Fruit fly (Drosophila melanogaster) whole organism, prepupa: ENCODE results near the gene goe.

Experiments
- Blimp-1 ChIP-seq: fragments of 200-800 bp; sonication (Bioruptor generic); optimal IDR thresholded peaks from 3 replicates; lab custom pipeline; 2017; ENCODE audit warnings: missing biosample characterization, missing genetic modification characterization, mild to moderate bottlenecking, moderate library complexity, missing genetic modification reagents
- CG10631 ChIP-seq: fragments of 200-800 bp; sonication (Bioruptor generic); optimal IDR thresholded peaks from 2 replicates; lab custom pipeline; 2016; ENCODE audit warnings: missing biosample characterization, missing genetic modification characterization
- CG11294 ChIP-seq: fragments of 200-800 bp; sonication (Bioruptor generic); IDR thresholded peaks from 2 replicates; pipeline ENCODE4 v1.3.6; 2022; ENCODE audit warnings: missing biosample characterization, missing genetic modification characterization
- CG11762 ChIP-seq: fragments of 200-800 bp; sonication (Bioruptor generic); optimal IDR thresholded peaks from 3 replicates; lab custom pipeline; 2016; ENCODE audit warnings: missing biosample characterization, missing genetic modification characterization; ENCODE audit not compliant: insufficient read depth
- CG11902 ChIP-seq: fragments of 200-800 bp; sonication (Bioruptor generic); optimal IDR thresholded peaks from 3 replicates; lab custom pipeline; 2016; ENCODE audit warnings: missing biosample characterization, missing genetic modification characterization
- CG1621 ChIP-seq: fragments of 200-800 bp; sonication (Bioruptor generic); optimal IDR thresholded peaks from 3 replicates; lab custom pipeline; 2018; ENCODE audit warnings: missing biosample characterization, mild to moderate bottlenecking, missing genetic modification characterization
- CG16779 ChIP-seq: fragments of 200-800 bp; sonication (Bioruptor generic); optimal IDR thresholded peaks from 3 replicates; lab custom pipeline; 2017; ENCODE audit warnings: missing biosample characterization, mild to moderate bottlenecking, missing genetic modification characterization
- CG3032 ChIP-seq: fragments of 200-800 bp; optimal IDR thresholded peaks from 2 replicates; lab custom pipeline; 2019; ENCODE audit warnings: missing biosample characterization, mild to moderate bottlenecking, missing genetic modification characterization, moderate library complexity
- CG31627 ChIP-seq: fragments of 200-800 bp; sonication (Bioruptor generic); optimal IDR thresholded peaks from 3 replicates; lab custom pipeline; 2016; ENCODE audit warnings: missing biosample characterization, missing genetic modification characterization
- CG32006 ChIP-seq: fragments of 200-800 bp; sonication (Bioruptor generic); optimal IDR thresholded peaks from 3 replicates; lab custom pipeline; 2017; ENCODE audit warnings: missing biosample characterization, mild to moderate bottlenecking, missing genetic modification characterization
- CG34406 ChIP-seq: fragments of 200-800 bp; sonication (Bioruptor generic); optimal IDR thresholded peaks from 3 replicates; lab custom pipeline; 2016; ENCODE audit warnings: missing biosample characterization, missing genetic modification characterization
- CG3919 ChIP-seq: fragments of 200-800 bp; sonication (Bioruptor generic); optimal IDR thresholded peaks from 3 replicates; lab custom pipeline; 2016; ENCODE audit warnings: missing biosample characterization, missing genetic modification characterization
- CG4318 ChIP-seq: fragments of 200-800 bp; sonication (Bioruptor generic); optimal IDR thresholded peaks from 3 replicates; lab custom pipeline; 2017; ENCODE audit warnings: missing biosample characterization, mild to moderate bottlenecking, missing genetic modification characterization
- CG6163 ChIP-seq: fragments of 200-800 bp; sonication (Bioruptor generic); IDR thresholded peaks from 3 replicates; pipeline ENCODE4 v1.3.6; 2022; ENCODE audit warnings: missing biosample characterization, missing genetic modification characterization
- CG6792 ChIP-seq: fragments of 200-800 bp; sonication (Bioruptor generic); optimal IDR thresholded peaks from 3 replicates; lab custom pipeline; 2016; ENCODE audit warnings: missing biosample characterization, missing genetic modification characterization
- CG6854 ChIP-seq: fragments of 200-800 bp; sonication (Bioruptor generic); optimal IDR thresholded peaks from 2 replicates; lab custom pipeline; 2017; ENCODE audit warnings: missing biosample characterization, mild to moderate bottlenecking, missing genetic modification characterization
- CG8119 ChIP-seq: fragments of 200-800 bp; sonication (Bioruptor generic); IDR thresholded peaks from 3 replicates; pipeline ENCODE4 v1.3.6; 2022; ENCODE audit warnings: missing biosample characterization, missing genetic modification characterization
- CG8319 ChIP-seq: fragments of 200-800 bp; sonication (Bioruptor generic); optimal IDR thresholded peaks from 3 replicates; lab custom pipeline; 2016; ENCODE audit warnings: missing biosample characterization, missing genetic modification characterization
- CG8632 ChIP-seq: fragments of 200-800 bp; sonication (Bioruptor generic); optimal IDR thresholded peaks from 3 replicates; lab custom pipeline; 2016; ENCODE audit warnings: missing biosample characterization, missing genetic modification characterization
- CG9139 ChIP-seq: fragments of 200-800 bp; sonication (Bioruptor generic); optimal IDR thresholded peaks from 3 replicates; lab custom pipeline; 2017; ENCODE audit warnings: missing biosample characterization, mild to moderate bottlenecking, missing genetic modification characterization
- Eip75B ChIP-seq: fragments of 200-800 bp; sonication (Bioruptor generic); optimal IDR thresholded peaks from 3 replicates; lab custom pipeline; 2016; ENCODE audit warnings: missing biosample characterization, missing genetic modification characterization
- Ets21C ChIP-seq: fragments of 200-800 bp; sonication (Bioruptor generic); optimal IDR thresholded peaks from 3 replicates; lab custom pipeline; 2016; ENCODE audit warnings: missing biosample characterization, missing genetic modification characterization
- Gug ChIP-seq: fragments of 200-800 bp; sonication (Bioruptor generic); IDR thresholded peaks from 2 replicates; pipeline ENCODE4 v1.3.6; 2022; ENCODE audit warnings: missing biosample characterization, missing genetic modification characterization
- Hr38 ChIP-seq: sonication (Bioruptor generic); optimal IDR thresholded peaks from 2 replicates; lab custom pipeline; 2016; ENCODE audit warnings: missing biosample characterization, missing genetic modification characterization
- Hr39 ChIP-seq: fragments of 200-800 bp; sonication (Bioruptor generic); optimal IDR thresholded peaks from 2 replicates; lab custom pipeline; 2016; ENCODE audit warnings: missing biosample characterization, missing genetic modification characterization
- Lpt ChIP-seq: fragments of 200-800 bp; sonication (Bioruptor generic); optimal IDR thresholded peaks from 3 replicates; lab custom pipeline; 2016; ENCODE audit warnings: missing biosample characterization, missing genetic modification characterization
- Met ChIP-seq: fragments of 200-800 bp; sonication (Bioruptor generic); optimal IDR thresholded peaks from 3 replicates; lab custom pipeline; 2016; ENCODE audit warnings: missing biosample characterization, missing genetic modification characterization
- OdsH ChIP-seq: fragments of 200-800 bp; sonication (Bioruptor generic); optimal IDR thresholded peaks from 3 replicates; lab custom pipeline; 2016; ENCODE audit warnings: missing biosample characterization, missing genetic modification characterization
- Smox ChIP-seq: fragments of 200-800 bp; sonication (Bioruptor generic); optimal IDR thresholded peaks from 3 replicates; lab custom pipeline; 2016; ENCODE audit warnings: missing biosample characterization, missing genetic modification characterization
- Sox15 ChIP-seq: fragments of 200-800 bp; sonication (Bioruptor generic); optimal IDR thresholded peaks from 3 replicates; lab custom pipeline; 2016; ENCODE audit warnings: missing biosample characterization, missing genetic modification characterization
- achi ChIP-seq: fragments of 200-800 bp; sonication (Bioruptor generic); optimal IDR thresholded peaks from 3 replicates; lab custom pipeline; 2016; ENCODE audit warnings: missing biosample characterization, missing genetic modification characterization
- acj6 ChIP-seq: fragments of 200-800 bp; sonication (Bioruptor generic); optimal IDR thresholded peaks from 3 replicates; lab custom pipeline; 2016; ENCODE audit warnings: missing biosample characterization, missing genetic modification characterization
- cyc ChIP-seq: fragments of 200-800 bp; sonication (Bioruptor generic); optimal IDR thresholded peaks from 3 replicates; lab custom pipeline; 2016; ENCODE audit warnings: missing biosample characterization, missing genetic modification characterization
- dac ChIP-seq: fragments of 200-800 bp; sonication (Bioruptor generic); optimal IDR thresholded peaks from 2 replicates; lab custom pipeline; 2017; ENCODE audit warnings: missing biosample characterization, mild to moderate bottlenecking, missing genetic modification characterization
- dsx ChIP-seq: fragments of 200-800 bp; optimal IDR thresholded peaks from 3 replicates; lab custom pipeline; 2019; ENCODE audit warnings: missing biosample characterization, mild to moderate bottlenecking, missing genetic modification characterization, moderate library complexity; ENCODE audit not compliant: poor library complexity, severe bottlenecking
- eg ChIP-seq: fragments of 200-800 bp; sonication (Bioruptor generic); IDR thresholded peaks from 3 replicates; pipeline ENCODE4 v1.3.6; 2022; ENCODE audit warnings: missing biosample characterization, missing genetic modification characterization
- esn ChIP-seq: fragments of 200-800 bp; sonication (Bioruptor generic); optimal IDR thresholded peaks from 2 replicates; lab custom pipeline; 2016; ENCODE audit warnings: missing biosample characterization, mild to moderate bottlenecking, missing genetic modification characterization, moderate library complexity
- fd59A ChIP-seq: fragments of 200-800 bp; sonication (Bioruptor generic); optimal IDR thresholded peaks from 2 replicates; lab custom pipeline; 2017; ENCODE audit warnings: missing biosample characterization, mild to moderate bottlenecking, missing genetic modification characterization, missing genetic modification reagents
- fd85E ChIP-seq: fragments of 200-800 bp; sonication (Bioruptor generic); optimal IDR thresholded peaks from 3 replicates; lab custom pipeline; 2016; ENCODE audit warnings: missing biosample characterization, missing genetic modification characterization
- fkh ChIP-seq: fragments of 200-800 bp; sonication (Bioruptor generic); optimal IDR thresholded peaks from 3 replicates; lab custom pipeline; 2017; ENCODE audit warnings: missing biosample characterization, mild to moderate bottlenecking, missing genetic modification characterization, moderate library complexity
- net ChIP-seq: fragments of 200-800 bp; sonication (Bioruptor generic); optimal IDR thresholded peaks from 3 replicates; lab custom pipeline; 2016; ENCODE audit warnings: missing biosample characterization, missing genetic modification characterization
- salr ChIP-seq, 2 experiments: fragments of 200-800 bp; sonication (Bioruptor generic); optimal IDR thresholded peaks; 3 replicates each; lab custom pipeline; 2016 to 2018; ENCODE audit warnings: missing biosample characterization in 2 of 2, missing genetic modification characterization in 2 of 2, mild to moderate bottlenecking in 1 of 2
- spab ChIP-seq: fragments of 200-800 bp; sonication (Bioruptor generic); optimal IDR thresholded peaks from 2 replicates; lab custom pipeline; 2017; ENCODE audit warnings: missing biosample characterization, mild to moderate bottlenecking, missing genetic modification characterization, missing genetic modification reagents
- ss ChIP-seq, 2 experiments: fragments of 200-800 bp; sonication (Bioruptor generic); optimal IDR thresholded peaks; 2 replicates in 1 of 2; 3 replicates in 1 of 2; lab custom pipeline; 2017 to 2018; ENCODE audit warnings: mild to moderate bottlenecking in 2 of 2, missing biosample characterization in 2 of 2, missing genetic modification characterization in 2 of 2, moderate library complexity in 1 of 2
- svp ChIP-seq: fragments of 200-800 bp; sonication (Bioruptor generic); peaks from one replicate; lab custom pipeline; 2016; ENCODE audit warnings: missing biosample characterization, missing genetic modification characterization
- topi ChIP-seq: fragments of 200-800 bp; sonication (Bioruptor generic); optimal IDR thresholded peaks from 3 replicates; lab custom pipeline; 2016; ENCODE audit warnings: missing biosample characterization, missing genetic modification characterization

The goe gene

dm6 chrX:16774201-16775061 lies 22.7 kb upstream of the goe start:
- TF ChIP-seq ss (GFP tag; optimal IDR thresholded peaks at IDR 0.05; lab: Kevin White, UChicago) (peak in 1 of 2 experiments; percentile 32), topi (no peak)

- peak; percentile 26 for TF ChIP-seq CG6792 (GFP tag; lab: Kevin White, UChicago)
- TF ChIP-seq esn (GFP tag; lab: Kevin White, UChicago), result peak; percentile 26
- peak; percentile 58 for TF ChIP-seq cyc
- TF ChIP-seq svp (GFP tag; lab: Kevin White, UChicago), result peak; percentile 84
- TF ChIP-seq topi, result peak; percentile 62
- TF ChIP-seq salr (GFP tag; optimal IDR thresholded peaks at IDR 0.05; lab: Kevin White, UChicago), result peak; percentile 28 to 45
- peak; percentile 39 for TF ChIP-seq Met (GFP tag; lab: Kevin White, UChicago)
- TF ChIP-seq fkh, result no peak
- TF ChIP-seq net (GFP tag; lab: Kevin White, UChicago), result peak; percentile 35
- peak; percentile 64; the same call in 2 of the 3 replicates for TF ChIP-seq CG8119 (GFP tag; lab: Robert Waterston, UW)
- TF ChIP-seq acj6 (GFP tag; lab: Kevin White, UChicago), result peak; percentile 51
- peak; percentile 65 for TF ChIP-seq Eip75B
- TF ChIP-seq eg, result peak; percentile 86
- peak; percentile 55 for TF ChIP-seq spab
- peak; percentile 78 for TF ChIP-seq Gug (GFP tag; lab: Robert Waterston, UW)
- peak; percentile 0 for TF ChIP-seq fd59A (GFP tag; lab: Kevin White, UChicago)
- TF ChIP-seq Smox (GFP tag; lab: Kevin White, UChicago), result no peak
- peak; percentile 41 for TF ChIP-seq CG34406
- TF ChIP-seq CG8319 (GFP tag; lab: Kevin White, UChicago), result peak; percentile 48
- no peak for TF ChIP-seq CG6854 (GFP tag; lab: Kevin White, UChicago)
- peak; percentile 65 for TF ChIP-seq CG10631 (GFP tag; lab: Kevin White, UChicago)
- TF ChIP-seq Sox15 (GFP tag; lab: Kevin White, UChicago), result no peak
- peak; percentile 33 for TF ChIP-seq achi (GFP tag; lab: Kevin White, UChicago)
- no peak for TF ChIP-seq dac (GFP tag; lab: Kevin White, UChicago)
- TF ChIP-seq Hr39, result peak; percentile 25
- TF ChIP-seq fd85E (GFP tag; lab: Kevin White, UChicago), result no peak
- peak; percentile 2 for TF ChIP-seq CG8632 (GFP tag; lab: Kevin White, UChicago)
- peak; percentile 72 for TF ChIP-seq CG3032 (tag; lab: Kevin White, UChicago)
- peak; percentile 16 for TF ChIP-seq CG11902
- TF ChIP-seq CG31627 (GFP tag; lab: Kevin White, UChicago), result peak; percentile 20
- no peak for TF ChIP-seq CG16779 (tag; lab: Kevin White, UChicago)
- TF ChIP-seq CG9139, result no peak
- no peak for TF ChIP-seq Blimp-1 (GFP tag; lab: Kevin White, UChicago)
- TF ChIP-seq CG32006 (GFP tag; lab: Kevin White, UChicago), result peak; percentile 27
- TF ChIP-seq CG3919 (GFP tag; lab: Kevin White, UChicago), result peak; percentile 70
- TF ChIP-seq Hr38 (GFP tag; lab: Kevin White, UChicago), result no peak
- TF ChIP-seq OdsH, result peak; percentile 50
- no peak for TF ChIP-seq Ets21C (GFP tag; lab: Kevin White, UChicago)
- peak; percentile 61 for TF ChIP-seq CG11294
- peak; percentile 92 for TF ChIP-seq CG6163 (GFP tag; lab: Robert Waterston, UW)
- peak; percentile 63 for TF ChIP-seq dsx (GFP tag; lab: Kevin White, UChicago)
- TF ChIP-seq CG4318 (GFP tag; lab: Kevin White, UChicago), result no peak
- TF ChIP-seq CG1621 (tag; lab: Kevin White, UChicago), result peak; percentile 37
- TF ChIP-seq Lpt, result peak; percentile 22
- peak; percentile 58 for TF ChIP-seq CG11762 (GFP tag; lab: Kevin White, UChicago)
Measured at dm6 chrX:16772882-16773827, 21.4 kb upstream of the goe start.
